Worm (Caenorhabditis elegans) whole organism, L4 larva: ENCODE data around the gene C50F4.12.
A peak's percentile ranks its signal among the peaks of the same experiment; 100 is the strongest.

Experiments
- D1046.2 ChIP-seq: fragments of 200-800 bp; sonication (Bioruptor generic); IDR thresholded peaks from 2 replicates; pipeline ENCODE4 v1.3.6; 2022; ENCODE audit warnings: missing genetic modification characterization, missing compliant biosample characterization
- F49E8.2 ChIP-seq: sonication (generic microtip); optimal IDR thresholded peaks from 2 replicates; lab custom pipeline; 2016; ENCODE audit warnings: missing compliant biosample characterization, mild to moderate bottlenecking, missing genetic modification characterization, borderline replicate concordance
- T20F7.1 ChIP-seq: fragments of 200-800 bp; sonication (Bioruptor generic); optimal IDR thresholded peaks from 2 replicates; lab custom pipeline; 2018; ENCODE audit warnings: mild to moderate bottlenecking, missing genetic modification characterization, missing compliant biosample characterization
- Y75B8A.6 ChIP-seq: fragments of 200-800 bp; sonication (Bioruptor generic); IDR thresholded peaks from 2 replicates; pipeline ENCODE4 v1.3.6; 2022; ENCODE audit warnings: missing genetic modification reagents, missing genetic modification characterization, missing compliant biosample characterization
- ZK337.2 ChIP-seq: fragments of 200-800 bp; sonication (Bioruptor generic); IDR thresholded peaks from 2 replicates; pipeline ENCODE4 v1.3.6; 2022; ENCODE audit warnings: missing genetic modification reagents, missing genetic modification characterization, missing compliant biosample characterization
- ZK546.5 ChIP-seq, 2 experiments: sonication (generic microtip); optimal IDR thresholded peaks; 2 replicates each; lab custom pipeline; 2017; ENCODE audit warnings: missing biosample characterization in 2 of 2, missing genetic modification characterization in 2 of 2
- aha-1 ChIP-seq: fragments of 150-350 bp; peaks from one replicate; lab custom pipeline; 2014; ENCODE audit warnings: missing biosample characterization, missing genetic modification characterization
- aly-2 ChIP-seq: sonication (generic microtip); optimal IDR thresholded peaks from 2 replicates; lab custom pipeline; 2018; ENCODE audit warnings: missing biosample characterization, missing genetic modification characterization
- ceh-32 ChIP-seq: sonication (generic microtip); optimal IDR thresholded peaks from 2 replicates; lab custom pipeline; 2016; ENCODE audit warnings: mild to moderate bottlenecking, missing genetic modification characterization, missing compliant biosample characterization; ENCODE audit not compliant: poor library complexity
- cey-2 ChIP-seq: sonication (generic microtip); optimal IDR thresholded peaks from 3 replicates; lab custom pipeline; 2017; ENCODE audit warnings: missing genetic modification characterization, mild to moderate bottlenecking, missing compliant biosample characterization, antibody characterized with exemption, borderline replicate concordance; ENCODE audit not compliant: insufficient read depth
- daf-8 ChIP-seq: fragments of 200-800 bp; sonication (Bioruptor generic); IDR thresholded peaks from 2 replicates; pipeline ENCODE4 v1.3.6; 2022; ENCODE audit warnings: missing genetic modification characterization, missing compliant biosample characterization
- dmd-9 ChIP-seq: fragments of 200-800 bp; sonication (Bioruptor generic); IDR thresholded peaks from 2 replicates; pipeline ENCODE4 v1.3.6; 2022; ENCODE audit warnings: missing genetic modification reagents, missing genetic modification characterization, missing compliant biosample characterization
- dpl-1 ChIP-seq: fragments of 150-350 bp; optimal IDR thresholded peaks from 2 replicates; lab custom pipeline; 2014; ENCODE audit warnings: missing biosample characterization, missing genetic modification reagents, missing genetic modification characterization
- dve-1 ChIP-seq: sonication (generic microtip); optimal IDR thresholded peaks from 2 replicates; lab custom pipeline; 2017; ENCODE audit warnings: antibody characterized with exemption, mild to moderate bottlenecking, missing genetic modification characterization, missing compliant biosample characterization; ENCODE audit not compliant: insufficient read depth
- egl-43 ChIP-seq: fragments of 200-800 bp; sonication (Bioruptor generic); IDR thresholded peaks from 2 replicates; pipeline ENCODE4 v1.3.6; 2022; ENCODE audit warnings: missing genetic modification reagents, missing genetic modification characterization, missing compliant biosample characterization
- gei-8 ChIP-seq: fragments of 200-800 bp; sonication (Bioruptor generic); optimal IDR thresholded peaks from 2 replicates; lab custom pipeline; 2018; ENCODE audit warnings: mild to moderate bottlenecking, missing genetic modification characterization, missing compliant biosample characterization
- hif-1 ChIP-seq, 2 experiments: sonication (generic microtip); optimal IDR thresholded peaks; 2 replicates each; lab custom pipeline; 2016 to 2017; ENCODE audit warnings: missing compliant biosample characterization in 2 of 2, missing genetic modification characterization in 2 of 2, missing genetic modification reagents in 2 of 2, missing genotype in 2 of 2, mild to moderate bottlenecking in 1 of 2
- hlh-11 ChIP-seq: fragments of 200-800 bp; sonication (Bioruptor generic); optimal IDR thresholded peaks from 2 replicates; lab custom pipeline; 2018; ENCODE audit warnings: mild to moderate bottlenecking, missing genetic modification characterization, missing compliant biosample characterization
- jun-1 ChIP-seq: fragments of 150-350 bp; optimal IDR thresholded peaks from 2 replicates; lab custom pipeline; 2014; ENCODE audit warnings: missing biosample characterization, missing genetic modification reagents, missing genetic modification characterization
- lin-1 ChIP-seq: fragments of 200-800 bp; sonication (Bioruptor generic); IDR thresholded peaks from 2 replicates; pipeline ENCODE4 v1.3.6; 2022; ENCODE audit warnings: missing genetic modification reagents, missing genetic modification characterization, missing compliant biosample characterization
- lin-29 ChIP-seq: fragments of 200-800 bp; sonication (Bioruptor generic); IDR thresholded peaks from 2 replicates; pipeline ENCODE4 v1.3.6; 2022; ENCODE audit warnings: missing genetic modification reagents, missing genetic modification characterization, missing compliant biosample characterization
- madf-5 ChIP-seq, 2 experiments: fragments of 200-800 bp; sonication (Bioruptor generic); IDR thresholded peaks; 2 replicates each; pipeline ENCODE4 v1.3.6; 2022; ENCODE audit warnings: missing compliant biosample characterization in 2 of 2, missing genetic modification characterization in 2 of 2
- mes-2 ChIP-seq: sonication (generic microtip); optimal IDR thresholded peaks from 2 replicates; lab custom pipeline; 2016; ENCODE audit warnings: missing genotype, mild to moderate bottlenecking, missing genetic modification characterization, missing compliant biosample characterization; ENCODE audit not compliant: poor library complexity, severe bottlenecking
- mxl-2 ChIP-seq: fragments of 200-800 bp; sonication (Bioruptor generic); conservative IDR thresholded peaks from 2 replicates; pipeline ENCODE4 v1.3.6; 2022; ENCODE audit warnings: missing genetic modification reagents, missing genetic modification characterization, missing compliant biosample characterization
- nhr-102 ChIP-seq: sonication (generic microtip); optimal IDR thresholded peaks from 2 replicates; lab custom pipeline; 2016; ENCODE audit warnings: mild to moderate bottlenecking, missing genetic modification characterization, moderate library complexity, missing compliant biosample characterization
- nhr-111 ChIP-seq: fragments of 200-800 bp; sonication (Bioruptor generic); optimal IDR thresholded peaks from 2 replicates; lab custom pipeline; 2018; ENCODE audit warnings: mild to moderate bottlenecking, missing genetic modification characterization, missing compliant biosample characterization
- nhr-48 ChIP-seq: sonication (generic microtip); optimal IDR thresholded peaks from 2 replicates; lab custom pipeline; 2016; ENCODE audit warnings: mild to moderate bottlenecking, missing genetic modification characterization, missing compliant biosample characterization
- nhr-76 ChIP-seq: fragments of 150-350 bp; optimal IDR thresholded peaks from 2 replicates; lab custom pipeline; 2014; ENCODE audit warnings: missing biosample characterization, missing genetic modification characterization
- rbr-2 ChIP-seq: sonication (generic microtip); optimal IDR thresholded peaks from 2 replicates; lab custom pipeline; 2016; ENCODE audit warnings: missing genotype, missing genetic modification characterization, missing compliant biosample characterization
- set-16 ChIP-seq: fragments of 200-800 bp; sonication (Bioruptor generic); IDR thresholded peaks from 2 replicates; pipeline ENCODE4 v1.3.6; 2022; ENCODE audit warnings: missing genetic modification reagents, missing genetic modification characterization, missing compliant biosample characterization
- snpc-4 ChIP-seq: fragments of 150-350 bp; optimal IDR thresholded peaks from 2 replicates; lab custom pipeline; 2014; ENCODE audit warnings: missing biosample characterization, missing genetic modification characterization
- unc-130 ChIP-seq: sonication (generic microtip); optimal IDR thresholded peaks from 2 replicates; lab custom pipeline; 2016; ENCODE audit warnings: missing genetic modification reagents, missing genetic modification characterization, missing compliant biosample characterization
- unc-39 ChIP-seq: sonication (generic microtip); optimal IDR thresholded peaks from 2 replicates; lab custom pipeline; 2017; ENCODE audit warnings: missing biosample characterization, missing genetic modification characterization
- vab-7 ChIP-seq: fragments of 200-800 bp; sonication (Bioruptor generic); IDR thresholded peaks from 2 replicates; pipeline ENCODE4 v1.3.6; 2022; ENCODE audit warnings: missing genetic modification reagents, missing genetic modification characterization, missing compliant biosample characterization
- zfp-2 ChIP-seq: sonication (generic microtip); optimal IDR thresholded peaks from 2 replicates; lab custom pipeline; 2016; ENCODE audit warnings: mild to moderate bottlenecking, missing genetic modification characterization, missing compliant biosample characterization
- zip-11 ChIP-seq: fragments of 200-800 bp; sonication (Bioruptor generic); IDR thresholded peaks from 2 replicates; pipeline ENCODE4 v1.3.6; 2022; ENCODE audit warnings: missing genetic modification characterization, missing compliant biosample characterization
- ztf-7 ChIP-seq: fragments of 150-350 bp; optimal IDR thresholded peaks from 2 replicates; lab custom pipeline; 2014; ENCODE audit warnings: missing biosample characterization, missing genetic modification characterization

The C50F4.12 gene

DNA sequence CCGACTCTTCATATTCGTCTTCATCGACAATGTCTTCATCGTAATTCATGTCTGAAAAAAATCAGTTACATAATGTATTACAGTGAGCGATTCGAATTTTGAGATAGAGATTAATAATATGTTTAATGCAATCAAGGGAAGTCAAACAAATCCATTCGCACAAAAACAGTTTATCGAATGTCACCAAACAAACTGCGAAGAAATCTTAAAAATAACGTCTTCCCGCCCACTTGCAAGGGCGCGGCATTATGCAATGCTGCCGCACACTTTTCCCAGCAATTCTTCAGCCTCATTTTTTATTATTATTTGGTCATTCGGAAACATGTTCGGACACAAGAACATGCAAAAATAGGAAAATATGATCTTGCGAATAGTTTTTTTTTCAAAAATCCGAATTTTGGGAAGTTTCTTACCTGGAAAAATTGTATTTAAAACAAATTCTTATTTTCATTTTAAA lies 4.7 kb upstream of the C50F4.12 start, which contains the start of gene mdf-1 (continued):
- TF ChIP-seq snpc-4 (tag; lab: Kevin White, UChicago): no peak
- no peak for TF ChIP-seq unc-130 (GFP tag; lab: Kevin White, UChicago)
- no peak for TF ChIP-seq gei-8 (GFP tag; lab: Kevin White, UChicago)
- TF ChIP-seq dpl-1 (GFP tag; lab: Kevin White, UChicago): peak; percentile 91
- TF ChIP-seq aly-2 (tag; lab: Kevin White, UChicago): no peak

DNA sequence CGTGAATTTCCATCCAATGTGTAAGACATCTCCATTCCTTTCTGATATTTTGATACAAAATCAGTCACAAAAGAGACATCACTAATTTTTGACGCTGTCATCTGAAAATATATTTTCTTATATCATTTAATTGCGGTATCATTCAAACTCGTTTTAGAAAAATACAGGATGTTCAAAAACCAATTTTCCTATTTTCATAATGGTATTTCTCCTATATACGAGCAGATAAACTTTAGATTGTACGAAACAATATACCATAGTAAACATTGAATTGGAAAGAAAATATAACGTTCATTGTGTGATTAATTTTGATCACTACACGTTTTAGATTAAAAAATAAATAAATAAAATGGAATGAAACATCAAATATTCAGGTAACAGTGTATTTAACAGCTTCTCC lies 2.0 kb upstream of the C50F4.12 start, which contains the start of gene C50F4.16:
C50F4.16 (minus strand) TSS at position 101 of the 400 bp plus-strand sequence.
- TF ChIP-seq ZK546.5 (tag; optimal IDR thresholded peaks at IDR 0.05; lab: Kevin White, UChicago) (no peak), set-16 (no peak), rbr-2 (tag; lab: Kevin White, UChicago) (no peak), T20F7.1 (GFP tag; lab: Kevin White, UChicago) (no peak), vab-7 (GFP tag; lab: Robert Waterston, UW) (no peak), lin-1 (GFP tag; lab: Robert Waterston, UW) (no peak), lin-29 (no peak), nhr-102 (tag; lab: Kevin White, UChicago) (no peak), zfp-2 (tag; lab: Kevin White, UChicago) (no peak), dve-1 (tag; lab: Kevin White, UChicago) (no peak)

DNA sequence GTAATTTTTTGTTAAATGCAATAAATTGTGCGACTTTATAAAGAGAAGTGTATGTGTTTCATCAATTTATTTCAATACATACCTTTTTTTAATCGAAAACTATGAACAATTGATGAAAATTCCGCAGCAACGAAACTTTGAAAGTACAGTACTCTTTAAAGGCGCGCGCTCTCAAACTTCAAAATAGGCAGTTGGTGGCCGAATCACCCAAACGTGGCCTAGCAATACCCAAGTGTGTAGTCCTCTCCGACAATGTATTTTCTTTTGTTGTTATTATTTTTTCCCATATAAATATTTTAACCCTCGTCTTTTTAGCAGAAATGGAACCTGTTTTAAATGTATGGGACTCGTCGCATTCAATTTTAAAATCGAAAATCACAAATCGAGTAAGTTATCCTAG lies 3.0 kb downstream of the C50F4.12 start, which contains the start of gene C50F4.4:
C50F4.4 (plus strand) TSS at position 267 of the 400 bp plus-strand sequence.
- TF ChIP-seq daf-8 (GFP tag; lab: Robert Waterston, UW) (no peak), nhr-48 (tag; lab: Kevin White, UChicago) (no peak), nhr-102 (tag; lab: Kevin White, UChicago) (no peak), ZK337.2 (GFP tag; lab: Robert Waterston, UW) (0 out of 2 replicates have a peak, but pooled peaks have one; percentile 59), dmd-9 (GFP tag; lab: Robert Waterston, UW) (peak; percentile 53; the same call in 1 of the 2 replicates), mxl-2 (no peak), egl-43 (no peak), jun-1 (tag; lab: Kevin White, UChicago) (no peak), dpl-1 (GFP tag; lab: Kevin White, UChicago) (peak; percentile 55), zip-11 (no peak), madf-5 (GFP tag; IDR thresholded peaks at IDR 0.05; lab: Robert Waterston, UW) (no peak), aha-1 (tag; lab: Kevin White, UChicago) (no peak), aly-2 (tag; lab: Kevin White, UChicago) (no peak), unc-130 (GFP tag; lab: Kevin White, UChicago) (peak; percentile 84), zfp-2 (tag; lab: Kevin White, UChicago) (no peak), hlh-11 (tag; lab: Kevin White, UChicago) (no peak), ZK546.5 (tag; optimal IDR thresholded peaks at IDR 0.05; lab: Kevin White, UChicago) (no peak), nhr-111 (GFP tag; lab: Kevin White, UChicago) (no peak), ztf-7 (tag; lab: Kevin White, UChicago) (no peak), mes-2 (tag; lab: Kevin White, UChicago) (peak; percentile 97), F49E8.2 (tag; lab: Kevin White, UChicago) (peak; percentile 14), ceh-32 (no peak), hif-1 (tag; optimal IDR thresholded peaks at IDR 0.05; lab: Kevin White, UChicago) (peak in 1 of 2 experiments; percentile 52), D1046.2 (GFP tag; lab: Robert Waterston, UW) (no peak), cey-2 (tag; lab: Kevin White, UChicago) (no peak), unc-39 (tag; lab: Kevin White, UChicago) (no peak), Y75B8A.6 (GFP tag; lab: Robert Waterston, UW) (no peak), nhr-76 (tag; lab: Kevin White, UChicago) (no peak)
